Worm (Caenorhabditis elegans) whole organism, late embryonic: ENCODE data around the gene haf-8.

ENCODE experiments used
- K02D7.2 ChIP-seq: sonication (generic microtip); optimal IDR thresholded peaks from 2 replicates; lab custom pipeline; 2017; ENCODE audit warnings: mild to moderate bottlenecking, missing genetic modification characterization, missing compliant biosample characterization
- ahr-1 ChIP-seq: sonication (generic microtip); optimal IDR thresholded peaks from 2 replicates; lab custom pipeline; 2016; ENCODE audit warnings: missing genetic modification characterization, missing compliant biosample characterization
- ama-1 ChIP-seq: fragments of 150-350 bp; optimal IDR thresholded peaks from 2 replicates; lab custom pipeline; 2014
- ceh-2 ChIP-seq: sonication (generic microtip); optimal IDR thresholded peaks from 2 replicates; lab custom pipeline; 2016; ENCODE audit warnings: missing genotype, missing genetic modification characterization, missing compliant biosample characterization
- ceh-30 ChIP-seq: fragments of 150-350 bp; optimal IDR thresholded peaks from 2 replicates; lab custom pipeline; 2014; ENCODE audit warnings: missing biosample characterization, missing genetic modification characterization
- ceh-31 ChIP-seq: sonication (generic microtip); optimal IDR thresholded peaks from 2 replicates; lab custom pipeline; 2016; ENCODE audit warnings: missing genetic modification characterization, missing compliant biosample characterization
- ceh-48 ChIP-seq: sonication (generic microtip); optimal IDR thresholded peaks from 2 replicates; lab custom pipeline; 2016; ENCODE audit warnings: missing genetic modification characterization, inconsistent platforms, missing compliant biosample characterization
- che-1 ChIP-seq: sonication (generic microtip); optimal IDR thresholded peaks from 2 replicates; lab custom pipeline; 2016; ENCODE audit warnings: mild to moderate bottlenecking, missing genetic modification characterization, missing compliant biosample characterization
- dmd-4 ChIP-seq: sonication (generic microtip); optimal IDR thresholded peaks from 2 replicates; lab custom pipeline; 2016; ENCODE audit warnings: borderline replicate concordance, missing genetic modification characterization, missing compliant biosample characterization
- hlh-13 ChIP-seq: fragments of 200-800 bp; sonication (Bioruptor generic); optimal IDR thresholded peaks from 2 replicates; lab custom pipeline; 2018; ENCODE audit warnings: mild to moderate bottlenecking, missing genetic modification characterization, missing compliant biosample characterization
- madf-2 ChIP-seq: sonication (generic microtip); optimal IDR thresholded peaks from 2 replicates; lab custom pipeline; 2017; ENCODE audit warnings: missing genetic modification characterization, missing compliant biosample characterization
- nfya-1 ChIP-seq: sonication (generic microtip); optimal IDR thresholded peaks from 2 replicates; lab custom pipeline; 2017; ENCODE audit warnings: missing genetic modification characterization, mild to moderate bottlenecking, missing compliant biosample characterization, antibody characterized with exemption, moderate library complexity
- pag-3 ChIP-seq: sonication (generic microtip); optimal IDR thresholded peaks from 2 replicates; lab custom pipeline; 2016; ENCODE audit warnings: missing compliant biosample characterization, missing genetic modification characterization, borderline replicate concordance
- pros-1 ChIP-seq: fragments of 150-350 bp; optimal IDR thresholded peaks from 2 replicates; lab custom pipeline; 2014; ENCODE audit warnings: missing biosample characterization, missing genetic modification reagents, missing genetic modification characterization
- rnt-1 ChIP-seq: sonication (generic microtip); optimal IDR thresholded peaks from 2 replicates; lab custom pipeline; 2016; ENCODE audit warnings: missing genetic modification characterization, missing compliant biosample characterization
- sdc-2 ChIP-seq: sonication (generic microtip); optimal IDR thresholded peaks from 2 replicates; lab custom pipeline; 2016; ENCODE audit warnings: missing genotype, missing genetic modification characterization, missing compliant biosample characterization
- sox-2 ChIP-seq: fragments of 200-800 bp; sonication (Bioruptor generic); IDR thresholded peaks from 2 replicates; pipeline ENCODE4 v1.3.6; 2022; ENCODE audit warnings: missing genetic modification reagents, missing genetic modification characterization, missing compliant biosample characterization
- sox-4 ChIP-seq: sonication (generic microtip); optimal IDR thresholded peaks from 2 replicates; lab custom pipeline; 2017; ENCODE audit warnings: mild to moderate bottlenecking, missing genetic modification characterization, inconsistent platforms, missing compliant biosample characterization
- unc-3 ChIP-seq, 2 experiments: fragments of 200-800 bp in 1 of 2; sonication (Bioruptor generic) in 1 of 2; sonication (generic microtip) in 1 of 2; conservative IDR thresholded peaks in 1 of 2; optimal IDR thresholded peaks in 1 of 2; 2 replicates each; pipeline versions ENCODE4 v1.3.6 to Lab custom; 2016 to 2022; ENCODE audit warnings: missing compliant biosample characterization in 2 of 2, missing genetic modification characterization in 2 of 2, missing genetic modification reagents in 1 of 2
- unc-42 ChIP-seq: sonication (generic microtip); optimal IDR thresholded peaks from 2 replicates; lab custom pipeline; 2016; ENCODE audit warnings: missing genotype, missing genetic modification characterization, missing compliant biosample characterization
- ztf-16 ChIP-seq: sonication (generic microtip); optimal IDR thresholded peaks from 2 replicates; lab custom pipeline; 2017; ENCODE audit warnings: missing genetic modification characterization, missing compliant biosample characterization

Gene haf-8

DNA sequence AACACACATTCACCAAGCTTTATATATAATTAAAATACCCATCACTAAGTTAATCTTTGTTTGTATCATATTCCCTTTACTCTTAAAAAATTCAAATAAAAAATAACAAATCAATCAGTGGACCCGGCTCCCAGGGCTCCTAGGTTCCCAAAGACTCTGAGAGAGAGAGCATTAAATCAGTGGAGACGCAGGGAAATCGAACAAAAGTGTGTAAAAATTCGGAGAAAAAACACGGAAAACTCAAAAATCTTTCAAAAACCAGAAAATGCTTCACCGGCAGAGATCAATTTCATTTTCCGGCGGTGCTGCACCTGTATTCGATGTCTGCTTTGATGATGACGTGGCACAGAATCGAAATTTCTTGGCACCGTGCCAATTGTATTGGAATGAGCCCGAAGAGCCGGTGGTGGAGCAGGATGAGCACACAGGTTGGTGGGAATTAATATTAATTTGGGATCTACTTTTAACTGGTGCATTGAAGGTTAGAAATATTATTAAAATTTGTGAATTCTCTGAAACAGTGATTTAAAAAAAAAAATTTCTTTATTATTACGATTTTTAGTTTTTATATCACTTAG is 41.6 kb downstream of the haf-8 start, which contains the start of gene anoh-2:
Gene anoh-2 (plus strand): TSS at position 255 of the 578 bp plus-strand sequence.
- TF ChIP-seq sox-2 (GFP tag; lab: Robert Waterston, UW), result no peak
- TF ChIP-seq ahr-1 (tag; lab: Kevin White, UChicago), result no peak
- no peak for TF ChIP-seq ceh-48 (tag; lab: Kevin White, UChicago)
- TF ChIP-seq nfya-1 (tag; lab: Kevin White, UChicago), result no peak
- TF ChIP-seq unc-42 (tag; lab: Kevin White, UChicago), result no peak
- TF ChIP-seq K02D7.2 (tag; lab: Kevin White, UChicago), result no peak
- no peak for TF ChIP-seq hlh-13
- TF ChIP-seq sdc-2 (tag; lab: Kevin White, UChicago), result no peak
- TF ChIP-seq sox-4, result no peak
- TF ChIP-seq ceh-2 (tag; lab: Kevin White, UChicago), result no peak
- TF ChIP-seq rnt-1, result no peak
- no peak for TF ChIP-seq ceh-30 (tag; lab: Kevin White, UChicago)
- no peak for TF ChIP-seq pag-3
- no peak for TF ChIP-seq che-1
- TF ChIP-seq, all 69 proteins: peak for 0

DNA sequence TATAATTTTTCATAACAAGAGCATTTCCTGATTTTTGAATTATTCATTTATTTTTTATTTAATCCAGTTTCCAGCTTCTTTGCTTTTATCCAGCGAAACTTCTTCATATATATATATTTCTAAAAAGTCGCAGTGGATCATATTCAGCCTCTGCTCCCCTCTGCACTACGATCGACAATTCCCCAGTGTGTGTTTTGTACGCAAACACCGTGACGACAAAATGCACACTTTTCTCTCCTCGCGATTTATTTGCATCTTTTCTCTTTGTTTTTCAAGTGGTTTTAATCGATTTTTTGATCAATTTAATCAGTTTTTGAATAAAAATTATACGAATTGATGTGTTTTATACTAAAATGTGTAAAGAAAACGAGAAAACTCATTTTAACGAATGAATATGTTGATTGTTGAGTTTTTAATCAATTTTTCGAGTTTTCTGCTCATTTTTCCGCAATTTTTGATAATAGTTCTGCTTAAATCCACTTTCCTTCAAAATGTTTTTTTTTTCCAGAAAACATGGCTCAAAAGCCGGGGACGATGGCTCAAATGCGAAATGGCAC is 43.1 kb downstream of the haf-8 start, which contains the start of gene Y57G11C.33:
Gene Y57G11C.33 (plus strand): TSS at position 507 of the 557 bp plus-strand sequence.
- TF ChIP-seq ceh-2 (tag; lab: Kevin White, UChicago) (no peak), nfya-1 (tag; lab: Kevin White, UChicago) (peak; percentile 35)

DNA sequence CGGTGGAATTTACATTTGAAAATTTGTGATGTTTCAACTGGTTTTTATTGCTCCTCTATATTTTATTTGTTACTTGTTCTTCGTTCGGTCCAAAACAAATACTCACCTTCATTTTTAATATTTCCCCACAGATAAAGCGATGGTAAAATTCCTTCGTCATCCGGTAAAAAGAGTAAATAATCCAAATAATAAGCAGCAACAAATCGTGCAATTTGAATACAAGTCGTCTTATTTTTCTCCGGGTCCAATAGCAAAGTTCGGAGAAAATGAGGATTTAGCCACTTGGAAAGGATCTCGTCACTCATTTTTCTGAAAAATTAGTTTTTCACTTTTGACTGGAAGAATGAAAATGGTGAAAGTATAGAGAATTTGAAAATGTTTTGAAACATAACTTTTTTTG is 46.7 kb downstream of the haf-8 start, which contains the start of gene talp-3:
Gene talp-3 (minus strand): TSS at position 315 of the 400 bp plus-strand sequence.
- no peak for TF ChIP-seq ceh-31
- TF ChIP-seq pros-1 (tag; lab: Kevin White, UChicago), result no peak
- TF ChIP-seq ama-1 (lab: Kevin White, UChicago), result no peak
- TF ChIP-seq madf-2, result no peak
- TF ChIP-seq unc-3 (GFP tag; conservative IDR thresholded peaks at IDR 0.05; lab: Robert Waterston, UW), result no peak
- no peak for TF ChIP-seq unc-3 (tag; optimal IDR thresholded peaks at IDR 0.05; lab: Kevin White, UChicago)
- TF ChIP-seq ceh-30 (tag; lab: Kevin White, UChicago), result no peak
- TF ChIP-seq sox-4, result no peak
- TF ChIP-seq ztf-16, result no peak
- no peak for TF ChIP-seq dmd-4 (tag; lab: Kevin White, UChicago)
